Worm (Caenorhabditis elegans) whole organism, L4 larva: ENCODE data around the gene Y61A9LA.1.
"Not testable (repeated sequence)": the region's sequence is repeated elsewhere in the genome, so short reads cannot be mapped to it uniquely, and the experiment has no call there.

ENCODE experiments used
- D1046.2 ChIP-seq: fragments of 200-800 bp; sonication (Bioruptor generic); IDR thresholded peaks from 2 replicates; pipeline ENCODE4 v1.3.6; 2022; ENCODE audit warnings: missing genetic modification characterization, missing compliant biosample characterization
- F26F4.8 ChIP-seq: fragments of 200-800 bp; sonication (Bioruptor generic); conservative IDR thresholded peaks from 2 replicates; pipeline ENCODE4 v1.3.6; 2022; ENCODE audit warnings: missing genetic modification characterization, missing compliant biosample characterization
- F44E2.7 ChIP-seq: fragments of 200-800 bp; sonication (Bioruptor generic); IDR thresholded peaks from 2 replicates; pipeline ENCODE4 v2.1.2; 2022; ENCODE audit warnings: missing genetic modification characterization, missing compliant biosample characterization
- T26A8.4 ChIP-seq: fragments of 200-800 bp; sonication (Bioruptor generic); IDR thresholded peaks from 2 replicates; pipeline ENCODE4 v1.3.6; 2022; ENCODE audit warnings: missing genetic modification characterization, missing compliant biosample characterization
- Y105C5A.15 ChIP-seq: fragments of 200-800 bp; sonication (Bioruptor generic); IDR thresholded peaks from 2 replicates; pipeline ENCODE4 v1.3.6; 2022; ENCODE audit warnings: missing genetic modification characterization, missing compliant biosample characterization
- Y48G9A.11 ChIP-seq: fragments of 200-800 bp; sonication (Bioruptor generic); IDR thresholded peaks from 2 replicates; pipeline ENCODE4 v1.3.6; 2022; ENCODE audit warnings: missing genetic modification reagents, missing genetic modification characterization, missing compliant biosample characterization
- Y75B8A.6 ChIP-seq: fragments of 200-800 bp; sonication (Bioruptor generic); IDR thresholded peaks from 2 replicates; pipeline ENCODE4 v1.3.6; 2022; ENCODE audit warnings: missing genetic modification reagents, missing genetic modification characterization, missing compliant biosample characterization
- ZK337.2 ChIP-seq: fragments of 200-800 bp; sonication (Bioruptor generic); IDR thresholded peaks from 2 replicates; pipeline ENCODE4 v1.3.6; 2022; ENCODE audit warnings: missing genetic modification reagents, missing genetic modification characterization, missing compliant biosample characterization
- arid-1 ChIP-seq: fragments of 200-800 bp; sonication (Bioruptor generic); conservative IDR thresholded peaks from 2 replicates; pipeline ENCODE4 v1.3.6; 2022; ENCODE audit warnings: missing genetic modification reagents, missing genetic modification characterization, missing compliant biosample characterization
- ceh-28 ChIP-seq: fragments of 150-350 bp; optimal IDR thresholded peaks from 2 replicates; lab custom pipeline; 2014; ENCODE audit warnings: missing biosample characterization, missing genetic modification reagents, missing genetic modification characterization
- ceh-44 ChIP-seq: fragments of 200-800 bp; sonication (Bioruptor generic); IDR thresholded peaks from 2 replicates; pipeline ENCODE4 v1.3.6; 2022; ENCODE audit warnings: missing genetic modification reagents, missing genetic modification characterization, missing compliant biosample characterization
- ceh-82 ChIP-seq: sonication (generic microtip); optimal IDR thresholded peaks from 2 replicates; lab custom pipeline; 2017; ENCODE audit warnings: missing biosample characterization, missing genetic modification characterization
- ctbp-1 ChIP-seq: fragments of 200-800 bp; sonication (Bioruptor generic); IDR thresholded peaks from 2 replicates; pipeline ENCODE4 v1.3.6; 2022; ENCODE audit warnings: missing genetic modification reagents, missing genetic modification characterization, missing compliant biosample characterization
- daf-19 ChIP-seq: fragments of 200-800 bp; sonication (Bioruptor generic); conservative IDR thresholded peaks from 2 replicates; pipeline ENCODE4 v1.3.6; 2022; ENCODE audit warnings: missing genetic modification characterization, missing compliant biosample characterization
- daf-8 ChIP-seq: fragments of 200-800 bp; sonication (Bioruptor generic); IDR thresholded peaks from 2 replicates; pipeline ENCODE4 v1.3.6; 2022; ENCODE audit warnings: missing genetic modification characterization, missing compliant biosample characterization
- dmd-6 ChIP-seq: fragments of 200-800 bp; sonication (Bioruptor generic); IDR thresholded peaks from 2 replicates; pipeline ENCODE4 v1.3.6; 2022; ENCODE audit warnings: missing genetic modification reagents, missing genetic modification characterization, missing compliant biosample characterization
- dmd-8 ChIP-seq: fragments of 200-800 bp; sonication (Bioruptor generic); IDR thresholded peaks from 2 replicates; pipeline ENCODE4 v1.3.6; 2022; ENCODE audit warnings: missing genetic modification characterization, missing compliant biosample characterization
- dmd-9 ChIP-seq: fragments of 200-800 bp; sonication (Bioruptor generic); IDR thresholded peaks from 2 replicates; pipeline ENCODE4 v1.3.6; 2022; ENCODE audit warnings: missing genetic modification reagents, missing genetic modification characterization, missing compliant biosample characterization
- dpl-1 ChIP-seq: fragments of 150-350 bp; optimal IDR thresholded peaks from 2 replicates; lab custom pipeline; 2014; ENCODE audit warnings: missing biosample characterization, missing genetic modification reagents, missing genetic modification characterization
- egl-43 ChIP-seq: fragments of 200-800 bp; sonication (Bioruptor generic); IDR thresholded peaks from 2 replicates; pipeline ENCODE4 v1.3.6; 2022; ENCODE audit warnings: missing genetic modification reagents, missing genetic modification characterization, missing compliant biosample characterization
- fos-1 ChIP-seq: fragments of 150-350 bp; optimal IDR thresholded peaks from 2 replicates; lab custom pipeline; 2014; ENCODE audit warnings: missing biosample characterization, missing genetic modification characterization
- hmg-1.1 ChIP-seq: fragments of 200-800 bp; sonication (Bioruptor generic); IDR thresholded peaks from 2 replicates; pipeline ENCODE4 v1.3.6; 2022; ENCODE audit warnings: missing genetic modification reagents, missing genetic modification characterization, missing compliant biosample characterization
- lim-7 ChIP-seq: fragments of 200-800 bp; sonication (Bioruptor generic); IDR thresholded peaks from 2 replicates; pipeline ENCODE4 v1.3.6; 2022; ENCODE audit warnings: missing genetic modification characterization, missing compliant biosample characterization
- lin-38 ChIP-seq: fragments of 200-800 bp; sonication (Bioruptor generic); IDR thresholded peaks from 2 replicates; pipeline ENCODE4 v1.3.6; 2022; ENCODE audit warnings: missing genetic modification reagents, missing genetic modification characterization, missing compliant biosample characterization
- lsy-2 ChIP-seq, 2 experiments: fragments of 150-350 bp in 1 of 2; sonication (generic microtip) in 1 of 2; optimal IDR thresholded peaks; 2 replicates each; lab custom pipeline; 2014 to 2017; ENCODE audit warnings: missing biosample characterization in 2 of 2, missing genetic modification characterization in 2 of 2
- madf-5 ChIP-seq, 2 experiments: fragments of 200-800 bp; sonication (Bioruptor generic); IDR thresholded peaks; 2 replicates each; pipeline ENCODE4 v1.3.6; 2022; ENCODE audit warnings: missing compliant biosample characterization in 2 of 2, missing genetic modification characterization in 2 of 2
- madf-9 ChIP-seq: fragments of 200-800 bp; sonication (Bioruptor generic); conservative IDR thresholded peaks from 2 replicates; pipeline ENCODE4 v1.3.6; 2022; ENCODE audit warnings: missing genetic modification reagents, missing genetic modification characterization, missing compliant biosample characterization
- mdt-29 ChIP-seq: fragments of 200-800 bp; sonication (Bioruptor generic); IDR thresholded peaks from 2 replicates; pipeline ENCODE4 v1.3.6; 2022; ENCODE audit warnings: missing genetic modification reagents, missing genetic modification characterization, missing compliant biosample characterization
- nhr-11 ChIP-seq: fragments of 150-350 bp; optimal IDR thresholded peaks from 2 replicates; lab custom pipeline; 2014; ENCODE audit warnings: missing biosample characterization, missing genetic modification characterization
- nhr-41 ChIP-seq: fragments of 200-800 bp; sonication (Bioruptor generic); IDR thresholded peaks from 2 replicates; pipeline ENCODE4 v1.3.6; 2022; ENCODE audit warnings: missing genetic modification reagents, missing genetic modification characterization, missing compliant biosample characterization
- pha-4 ChIP-seq, 2 experiments: fragments of 150-350 bp in 1 of 2; fragments of 200-800 bp in 1 of 2; sonication (Bioruptor generic) in 1 of 2; IDR thresholded peaks in 1 of 2; optimal IDR thresholded peaks in 1 of 2; 2 replicates each; pipeline versions ENCODE4 v1.3.6 to Lab custom; 2014 to 2022; ENCODE audit warnings: missing genetic modification characterization in 2 of 2, missing genetic modification reagents in 2 of 2, missing biosample characterization in 1 of 2, missing compliant biosample characterization in 1 of 2
- php-3 ChIP-seq: fragments of 200-800 bp; sonication (Bioruptor generic); IDR thresholded peaks from 2 replicates; pipeline ENCODE4 v1.3.6; 2022; ENCODE audit warnings: missing genetic modification reagents, missing genetic modification characterization, missing compliant biosample characterization
- saeg-2 ChIP-seq: fragments of 200-800 bp; sonication (Bioruptor generic); IDR thresholded peaks from 2 replicates; pipeline ENCODE4 v1.3.6; 2022; ENCODE audit warnings: missing genetic modification reagents, missing genetic modification characterization, missing compliant biosample characterization
- set-16 ChIP-seq: fragments of 200-800 bp; sonication (Bioruptor generic); IDR thresholded peaks from 2 replicates; pipeline ENCODE4 v1.3.6; 2022; ENCODE audit warnings: missing genetic modification reagents, missing genetic modification characterization, missing compliant biosample characterization
- snpc-1.2 ChIP-seq: fragments of 200-800 bp; sonication (Bioruptor generic); IDR thresholded peaks from 2 replicates; pipeline ENCODE4 v1.3.6; 2022; ENCODE audit warnings: missing genetic modification reagents, missing genetic modification characterization, missing compliant biosample characterization
- tra-1 ChIP-seq: fragments of 200-800 bp; sonication (Bioruptor generic); IDR thresholded peaks from 2 replicates; pipeline ENCODE4 v1.3.6; 2022; ENCODE audit warnings: missing genetic modification reagents, missing genetic modification characterization, missing compliant biosample characterization
- vab-7 ChIP-seq: fragments of 200-800 bp; sonication (Bioruptor generic); IDR thresholded peaks from 2 replicates; pipeline ENCODE4 v1.3.6; 2022; ENCODE audit warnings: missing genetic modification reagents, missing genetic modification characterization, missing compliant biosample characterization
- zfp-3 ChIP-seq: fragments of 200-800 bp; sonication (Bioruptor generic); conservative IDR thresholded peaks from 2 replicates; pipeline ENCODE4 v1.3.6; 2022; ENCODE audit warnings: missing genetic modification reagents, missing genetic modification characterization, missing compliant biosample characterization
- zip-11 ChIP-seq: fragments of 200-800 bp; sonication (Bioruptor generic); IDR thresholded peaks from 2 replicates; pipeline ENCODE4 v1.3.6; 2022; ENCODE audit warnings: missing genetic modification characterization, missing compliant biosample characterization

Y61A9LA.1 gene

DNA sequence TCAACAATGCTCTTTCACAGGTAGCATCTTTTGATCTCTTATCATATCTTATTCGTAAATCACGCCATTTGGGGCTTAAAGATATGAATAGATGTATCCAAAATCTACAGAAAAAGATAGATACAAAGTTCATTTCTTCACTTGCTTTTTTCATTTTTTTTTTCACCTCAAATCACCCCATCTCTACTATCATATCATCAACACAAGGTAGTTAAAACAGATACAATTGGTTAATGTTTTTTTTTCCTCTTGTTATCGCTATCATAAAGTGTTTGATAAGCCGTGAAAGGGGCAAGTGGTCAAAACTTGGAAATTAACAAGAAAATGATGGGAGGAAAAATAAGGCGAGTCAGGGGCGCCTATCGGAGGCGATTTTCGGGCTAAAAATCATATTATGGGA lies 45.2 kb downstream of the Y61A9LA.1 start (continued):
- TF ChIP-seq ceh-82, result no peak
- no peak for TF ChIP-seq hmg-1.1 (GFP tag; lab: Robert Waterston, UW)
- no peak for TF ChIP-seq zip-11 (GFP tag; lab: Robert Waterston, UW)
- TF ChIP-seq dmd-6, result peak; percentile 26; the same call in 1 of the 2 replicates
- TF ChIP-seq ctbp-1, result no peak
- no peak for TF ChIP-seq lsy-2 (tag; optimal IDR thresholded peaks at IDR 0.05; lab: Kevin White, UChicago)
- no peak for TF ChIP-seq daf-19
- TF ChIP-seq dpl-1 (GFP tag; lab: Kevin White, UChicago), result no peak
- no peak for TF ChIP-seq ceh-28
- no peak for TF ChIP-seq nhr-11 (tag; lab: Kevin White, UChicago)
- no peak for TF ChIP-seq fos-1

DNA sequence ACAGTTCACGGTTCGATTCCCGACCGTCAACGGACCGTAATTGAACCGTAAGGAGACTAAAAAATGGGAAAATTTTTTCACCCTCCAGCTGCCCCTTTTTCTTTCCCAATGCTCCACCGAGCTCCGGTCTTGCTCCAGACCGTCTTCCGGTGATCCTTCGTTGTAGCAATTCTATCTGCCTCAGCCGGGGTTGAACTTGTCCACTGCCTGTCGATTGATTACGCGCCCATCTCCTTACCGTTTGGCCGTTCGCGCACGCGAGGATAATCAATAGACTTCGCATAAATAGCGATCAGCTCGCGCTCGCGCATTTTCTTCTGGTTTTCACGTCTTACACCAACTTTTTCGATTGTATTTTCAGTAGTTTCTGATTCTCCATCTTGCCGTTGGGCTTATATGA lies 47.7 kb downstream of the Y61A9LA.1 start:
- TF ChIP-seq arid-1 (peak; percentile 70), saeg-2 (peak; percentile 55; the same call in 1 of the 2 replicates), set-16 (GFP tag; lab: Robert Waterston, UW) (peak; percentile 58), daf-8 (GFP tag; lab: Robert Waterston, UW) (0 out of 2 replicates have a peak, but pooled peaks have one; percentile 29), madf-5 (GFP tag; IDR thresholded peaks at IDR 0.05; lab: Robert Waterston, UW) (peak; percentile 44 to 89; a peak in 3 of 4 replicates), vab-7 (GFP tag; lab: Robert Waterston, UW) (peak; percentile 79), T26A8.4 (GFP tag; lab: Robert Waterston, UW) (0 out of 2 replicates have a peak, but pooled peaks have one; percentile 22), php-3 (GFP tag; lab: Robert Waterston, UW) (peak; percentile 50; the same call in 1 of the 2 replicates), Y48G9A.11 (GFP tag; lab: Robert Waterston, UW) (peak; percentile 54), snpc-1.2 (GFP tag; lab: Robert Waterston, UW) (peak; percentile 82), mdt-29 (GFP tag; lab: Robert Waterston, UW) (0 out of 2 replicates have a peak, but pooled peaks have one; percentile 28), Y105C5A.15 (GFP tag; lab: Robert Waterston, UW) (peak; percentile 83; the same call in 1 of the 2 replicates), zfp-3 (0 out of 2 replicates have a peak, but pooled peaks have one; percentile 21), Y75B8A.6 (GFP tag; lab: Robert Waterston, UW) (0 out of 2 replicates have a peak, but pooled peaks have one; percentile 32), dmd-9 (GFP tag; lab: Robert Waterston, UW) (0 out of 2 replicates have a peak, but pooled peaks have one; percentile 5), tra-1 (0 out of 2 replicates have a peak, but pooled peaks have one; percentile 51), lim-7 (GFP tag; lab: Robert Waterston, UW) (peak; percentile 80), pha-4 (GFP tag; IDR thresholded peaks at IDR 0.05; lab: Robert Waterston, UW) (peak; percentile 79), F26F4.8 (GFP tag; lab: Robert Waterston, UW) (peak; percentile 90; the same call in 1 of the 2 replicates), F44E2.7 (GFP tag; lab: Robert Waterston, UW) (peak; percentile 87; the same call in 1 of the 2 replicates), ZK337.2 (GFP tag; lab: Robert Waterston, UW) (peak; percentile 64; the same call in 1 of the 2 replicates), dmd-6 (0 out of 2 replicates have a peak, but pooled peaks have one; percentile 16), lin-38 (GFP tag; lab: Robert Waterston, UW) (peak; percentile 77), ctbp-1 (0 out of 2 replicates have a peak, but pooled peaks have one; percentile 42), madf-9 (GFP tag; lab: Robert Waterston, UW) (peak; percentile 58; the same call in 1 of the 2 replicates), dmd-8 (GFP tag; lab: Robert Waterston, UW) (peak; percentile 96), ceh-44 (GFP tag; lab: Robert Waterston, UW) (peak; percentile 78), D1046.2 (0 out of 2 replicates have a peak, but pooled peaks have one; percentile 29), egl-43 (GFP tag; lab: Robert Waterston, UW) (peak; percentile 95), nhr-41 (GFP tag; lab: Robert Waterston, UW) (peak; percentile 64; the same call in 1 of the 2 replicates)
- TF ChIP-seq pha-4 (tag; optimal IDR thresholded peaks at IDR 0.05; lab: Kevin White, UChicago), result not testable (repeated sequence)
- TF ChIP-seq, all 104 proteins: peak for 30; not testable (repeated sequence) for 74
